Worm (Caenorhabditis elegans): ENCODE results near the gene dyla-1.

DNA sequence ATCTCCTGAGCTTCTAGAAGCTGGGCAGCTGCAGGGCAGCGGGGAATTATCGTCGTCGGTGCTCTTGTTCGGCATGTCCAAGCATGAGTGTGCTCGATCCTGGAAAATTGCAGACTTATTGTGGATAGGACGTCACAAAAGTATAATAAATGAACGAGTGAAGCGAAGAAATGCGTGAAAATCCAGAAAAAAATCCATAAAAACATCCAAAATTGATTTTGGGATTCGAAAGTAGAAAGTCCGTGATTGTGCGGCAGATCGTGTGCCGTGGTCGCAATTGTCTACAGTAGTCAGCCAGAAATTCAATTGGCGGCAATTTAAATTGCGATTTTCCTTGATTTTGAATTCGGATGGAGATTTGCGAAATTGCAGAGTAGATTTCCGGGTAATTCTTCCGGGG is 4.5 kb upstream of the dyla-1 start, which contains the start of gene F41G4.7:
- no peak for TF ChIP-seq nhr-237 (tag; optimal IDR thresholded peaks at IDR 0.05)
- no peak for TF ChIP-seq unc-55 (GFP tag; optimal IDR thresholded peaks at IDR 0.05)

Measured in whole organism, L2 larva.